Worm (Caenorhabditis elegans) whole organism, late embryonic: Measurements from ENCODE around the gene ced-9.

Experiments used
- F13H6.1 ChIP-seq: sonication (generic microtip); optimal IDR thresholded peaks from 2 replicates; lab custom pipeline; 2016; ENCODE audit warnings: missing genetic modification characterization, missing compliant biosample characterization
- T23F11.4 ChIP-seq: fragments of 200-800 bp; sonication (Bioruptor generic); optimal IDR thresholded peaks from 2 replicates; lab custom pipeline; 2018; ENCODE audit warnings: mild to moderate bottlenecking, missing genetic modification characterization, missing compliant biosample characterization
- Y22D7AL.16 ChIP-seq: sonication (generic microtip); optimal IDR thresholded peaks from 2 replicates; lab custom pipeline; 2016; ENCODE audit warnings: missing genetic modification characterization, missing compliant biosample characterization
- ama-1 ChIP-seq: fragments of 150-350 bp; optimal IDR thresholded peaks from 2 replicates; lab custom pipeline; 2014
- eyg-1 ChIP-seq: sonication (generic microtip); optimal IDR thresholded peaks from 2 replicates; lab custom pipeline; 2016; ENCODE audit warnings: missing genotype, missing genetic modification characterization, missing compliant biosample characterization
- fkh-10 ChIP-seq: fragments of 150-350 bp; optimal IDR thresholded peaks from 2 replicates; lab custom pipeline; 2014; ENCODE audit warnings: missing biosample characterization, missing genetic modification reagents, missing genetic modification characterization
- fkh-6 ChIP-seq: sonication (generic microtip); optimal IDR thresholded peaks from 2 replicates; lab custom pipeline; 2016; ENCODE audit warnings: missing genetic modification characterization, missing compliant biosample characterization
- hlh-6 ChIP-seq: sonication (generic microtip); optimal IDR thresholded peaks from 2 replicates; lab custom pipeline; 2016; ENCODE audit warnings: missing genotype, missing genetic modification characterization, missing compliant biosample characterization
- pax-1 ChIP-seq: fragments of 150-350 bp; optimal IDR thresholded peaks from 2 replicates; lab custom pipeline; 2014; ENCODE audit warnings: missing biosample characterization, missing genetic modification characterization
- pha-2 ChIP-seq: sonication (generic microtip); optimal IDR thresholded peaks from 2 replicates; lab custom pipeline; 2017; ENCODE audit warnings: mild to moderate bottlenecking, missing genetic modification characterization, missing compliant biosample characterization
- pros-1 ChIP-seq: fragments of 150-350 bp; optimal IDR thresholded peaks from 2 replicates; lab custom pipeline; 2014; ENCODE audit warnings: missing biosample characterization, missing genetic modification reagents, missing genetic modification characterization
- ref-2 ChIP-seq: sonication (generic microtip); optimal IDR thresholded peaks from 2 replicates; lab custom pipeline; 2016; ENCODE audit warnings: missing genetic modification characterization, missing compliant biosample characterization
- rnt-1 ChIP-seq: sonication (generic microtip); optimal IDR thresholded peaks from 2 replicates; lab custom pipeline; 2016; ENCODE audit warnings: missing genetic modification characterization, missing compliant biosample characterization
- tbx-7 ChIP-seq: sonication (generic microtip); optimal IDR thresholded peaks from 2 replicates; lab custom pipeline; 2016; ENCODE audit warnings: missing genotype, missing genetic modification characterization, missing compliant biosample characterization

DNA sequence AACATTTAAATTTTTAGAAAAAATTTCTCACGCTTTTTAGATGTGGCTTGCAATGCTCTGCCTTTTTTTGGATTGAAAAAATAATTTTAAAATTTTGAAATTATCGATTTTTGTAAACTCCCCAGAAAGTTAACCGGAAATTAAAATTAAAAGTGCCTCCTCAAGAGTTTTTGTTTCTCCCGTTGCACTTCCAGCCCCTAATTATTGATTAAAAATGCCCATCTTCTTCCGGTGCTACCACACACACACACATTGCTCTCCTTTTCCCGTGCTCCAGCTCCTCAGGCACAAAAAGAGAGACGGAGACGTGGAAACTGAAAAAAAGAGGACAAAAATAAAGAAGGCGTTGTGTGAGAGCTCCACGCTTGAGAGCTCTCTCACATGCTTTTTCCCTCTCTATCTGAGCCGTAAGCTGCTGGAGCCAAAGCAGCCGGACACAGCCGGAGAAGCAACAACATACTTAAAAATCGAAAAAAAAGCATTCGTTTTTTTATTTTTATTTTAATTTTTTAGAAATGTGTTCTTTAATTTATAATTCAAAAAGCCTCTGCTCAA, 32.5 kb downstream of the ced-9 start:
- TF ChIP-seq pros-1 (no peak), F13H6.1 (tag; lab: Kevin White, UChicago) (no peak), pax-1 (tag; lab: Kevin White, UChicago) (no peak), ama-1 (lab: Kevin White, UChicago) (no peak), rnt-1 (tag; lab: Kevin White, UChicago) (no peak), fkh-10 (GFP tag; lab: Kevin White, UChicago) (no peak), pha-2 (tag; lab: Kevin White, UChicago) (no peak), Y22D7AL.16 (tag; lab: Kevin White, UChicago) (no peak), fkh-6 (tag; lab: Kevin White, UChicago) (no peak), hlh-6 (no peak), eyg-1 (no peak), T23F11.4 (GFP tag; lab: Kevin White, UChicago) (no peak), ref-2 (tag; lab: Kevin White, UChicago) (no peak), tbx-7 (tag; lab: Kevin White, UChicago) (no peak)
